Fruit fly (Drosophila melanogaster) whole organism, prepupa: ENCODE data around the gene Dpy-30L2.

ENCODE experiments used
- Blimp-1 ChIP-seq: fragments of 200-800 bp; sonication (Bioruptor generic); optimal IDR thresholded peaks from 3 replicates; lab custom pipeline; 2017; ENCODE audit warnings: missing biosample characterization, missing genetic modification characterization, mild to moderate bottlenecking, moderate library complexity, missing genetic modification reagents
- CG10669 ChIP-seq: fragments of 200-800 bp; sonication (Bioruptor generic); optimal IDR thresholded peaks from 3 replicates; lab custom pipeline; 2018; ENCODE audit warnings: missing biosample characterization, mild to moderate bottlenecking, missing genetic modification characterization, moderate library complexity
- CG1621 ChIP-seq: fragments of 200-800 bp; sonication (Bioruptor generic); optimal IDR thresholded peaks from 3 replicates; lab custom pipeline; 2018; ENCODE audit warnings: missing biosample characterization, mild to moderate bottlenecking, missing genetic modification characterization
- CG9139 ChIP-seq: fragments of 200-800 bp; sonication (Bioruptor generic); optimal IDR thresholded peaks from 3 replicates; lab custom pipeline; 2017; ENCODE audit warnings: missing biosample characterization, mild to moderate bottlenecking, missing genetic modification characterization
- Eip93F ChIP-seq: fragments of 200-800 bp; sonication (Bioruptor generic); optimal IDR thresholded peaks from 2 replicates; lab custom pipeline; 2016; ENCODE audit warnings: missing biosample characterization, mild to moderate bottlenecking, missing genetic modification characterization
- Ets96B ChIP-seq: fragments of 200-800 bp; optimal IDR thresholded peaks from 2 replicates; lab custom pipeline; 2019; ENCODE audit warnings: missing biosample characterization, mild to moderate bottlenecking, missing genetic modification characterization, moderate library complexity
- Gug ChIP-seq: fragments of 200-800 bp; sonication (Bioruptor generic); IDR thresholded peaks from 2 replicates; pipeline ENCODE4 v1.3.6; 2022; ENCODE audit warnings: missing biosample characterization, missing genetic modification characterization
- Hr39 ChIP-seq: fragments of 200-800 bp; sonication (Bioruptor generic); optimal IDR thresholded peaks from 2 replicates; lab custom pipeline; 2016; ENCODE audit warnings: missing biosample characterization, missing genetic modification characterization
- OdsH ChIP-seq: fragments of 200-800 bp; sonication (Bioruptor generic); optimal IDR thresholded peaks from 3 replicates; lab custom pipeline; 2016; ENCODE audit warnings: missing biosample characterization, missing genetic modification characterization
- Sox14 ChIP-seq: fragments of 200-800 bp; sonication (Bioruptor generic); optimal IDR thresholded peaks from 3 replicates; lab custom pipeline; 2016; ENCODE audit warnings: missing biosample characterization, missing genetic modification characterization
- achi ChIP-seq: fragments of 200-800 bp; sonication (Bioruptor generic); optimal IDR thresholded peaks from 3 replicates; lab custom pipeline; 2016; ENCODE audit warnings: missing biosample characterization, missing genetic modification characterization
- fkh ChIP-seq: fragments of 200-800 bp; sonication (Bioruptor generic); optimal IDR thresholded peaks from 3 replicates; lab custom pipeline; 2017; ENCODE audit warnings: missing biosample characterization, mild to moderate bottlenecking, missing genetic modification characterization, moderate library complexity
- ss ChIP-seq, 2 experiments: fragments of 200-800 bp; sonication (Bioruptor generic); optimal IDR thresholded peaks; 2 replicates in 1 of 2; 3 replicates in 1 of 2; lab custom pipeline; 2017 to 2018; ENCODE audit warnings: mild to moderate bottlenecking in 2 of 2, missing biosample characterization in 2 of 2, missing genetic modification characterization in 2 of 2, moderate library complexity in 1 of 2

- no peak for TF ChIP-seq Ets96B (tag; lab: Kevin White, UChicago)
- TF ChIP-seq ss (GFP tag; optimal IDR thresholded peaks at IDR 0.05; lab: Kevin White, UChicago) = no peak
- no peak for TF ChIP-seq Gug
- no peak for TF ChIP-seq CG9139 (GFP tag; lab: Kevin White, UChicago)
- no peak for TF ChIP-seq fkh (GFP tag; lab: Kevin White, UChicago)
- no peak for TF ChIP-seq CG10669
- no peak for TF ChIP-seq CG1621 (tag; lab: Kevin White, UChicago)
- no peak for TF ChIP-seq Eip93F (GFP tag; lab: Kevin White, UChicago)
- no peak for TF ChIP-seq Blimp-1 (GFP tag; lab: Kevin White, UChicago)
- no peak for TF ChIP-seq Hr39 (GFP tag; lab: Kevin White, UChicago)
- no peak for TF ChIP-seq achi (GFP tag; lab: Kevin White, UChicago)
- no peak for TF ChIP-seq Sox14 (GFP tag; lab: Kevin White, UChicago)
- TF ChIP-seq OdsH (GFP tag; lab: Kevin White, UChicago) = no peak
Measured at dm6 chr3L:4072717-4073116, 25.2 kb upstream of the Dpy-30L2 start.
